Worm (Caenorhabditis elegans): ENCODE data around the gene aat-7.

aat-7 gene

DNA sequence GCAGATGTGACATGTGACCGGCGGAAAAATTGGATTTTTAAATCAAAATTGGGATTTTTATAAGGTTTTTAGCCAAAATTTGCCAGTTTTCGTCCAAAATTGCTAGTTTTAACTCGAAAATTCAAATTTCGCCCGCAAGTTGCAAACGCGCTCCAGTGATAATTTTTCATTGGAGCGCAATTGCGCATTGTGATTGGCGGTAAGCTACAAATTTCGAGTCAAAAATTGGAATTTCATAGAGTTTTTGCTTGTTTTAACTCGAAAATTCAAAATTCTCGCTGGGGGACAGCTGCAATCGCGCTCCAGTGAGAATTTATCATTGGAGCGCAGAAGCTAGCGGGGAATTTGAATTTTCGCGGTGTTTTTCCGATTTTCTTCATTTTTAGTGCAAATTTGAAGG lies 17.3 kb upstream of the aat-7 start:
- TF ChIP-seq unc-62 (GFP tag; optimal IDR thresholded peaks at IDR 0.05) = no peak

DNA sequence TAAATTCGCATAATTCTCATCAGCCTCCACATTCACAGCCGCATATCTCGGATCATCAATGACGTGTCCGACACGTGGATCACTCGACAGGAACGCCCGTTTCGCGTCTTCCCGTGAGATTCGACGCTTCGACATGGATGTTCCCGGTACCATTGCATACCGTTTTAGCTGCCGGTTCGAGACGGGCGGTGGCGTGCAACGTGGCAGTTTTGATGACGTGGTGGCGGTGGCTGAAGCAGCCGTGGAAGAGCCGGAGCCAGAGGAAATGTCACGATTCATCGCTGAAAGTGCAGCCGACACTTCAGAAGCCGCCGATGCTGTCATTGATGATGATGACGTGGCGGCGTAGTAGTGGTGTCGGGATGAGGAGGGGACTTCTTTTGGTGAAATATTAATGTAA lies 15.1 kb upstream of the aat-7 start:
- TF ChIP-seq sem-2 (GFP tag; optimal IDR thresholded peaks at IDR 0.05) = no peak
- TF ChIP-seq mab-5 (tag; optimal IDR thresholded peaks at IDR 0.05) = no peak
- TF ChIP-seq lin-13 (tag; optimal IDR thresholded peaks at IDR 0.05) = no peak
- no peak for TF ChIP-seq ztf-11 (tag; optimal IDR thresholded peaks at IDR 0.05)
- TF ChIP-seq nhr-76 (tag; optimal IDR thresholded peaks at IDR 0.05) = no peak

DNA sequence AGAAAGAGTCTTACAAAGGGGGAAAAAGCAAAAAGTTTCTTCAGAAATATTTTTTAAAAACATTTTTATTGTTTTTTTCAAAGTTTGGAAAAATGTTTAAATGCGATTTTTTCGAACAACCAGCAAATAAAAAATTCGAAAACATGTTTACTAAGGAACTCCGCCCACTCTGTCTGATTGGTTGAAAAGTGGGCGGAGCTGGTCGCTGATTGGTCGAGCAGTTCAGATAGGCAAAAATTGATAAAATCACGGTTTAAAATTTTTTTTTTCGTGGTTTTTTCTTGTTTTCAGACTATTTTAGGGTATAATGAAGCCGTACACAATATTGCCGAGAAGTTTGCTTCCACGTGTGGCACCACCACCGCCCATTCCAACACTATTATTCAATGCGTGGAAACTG lies 14.5 kb upstream of the aat-7 start:
- TF ChIP-seq pha-4 (tag; optimal IDR thresholded peaks at IDR 0.05) = no peak

DNA sequence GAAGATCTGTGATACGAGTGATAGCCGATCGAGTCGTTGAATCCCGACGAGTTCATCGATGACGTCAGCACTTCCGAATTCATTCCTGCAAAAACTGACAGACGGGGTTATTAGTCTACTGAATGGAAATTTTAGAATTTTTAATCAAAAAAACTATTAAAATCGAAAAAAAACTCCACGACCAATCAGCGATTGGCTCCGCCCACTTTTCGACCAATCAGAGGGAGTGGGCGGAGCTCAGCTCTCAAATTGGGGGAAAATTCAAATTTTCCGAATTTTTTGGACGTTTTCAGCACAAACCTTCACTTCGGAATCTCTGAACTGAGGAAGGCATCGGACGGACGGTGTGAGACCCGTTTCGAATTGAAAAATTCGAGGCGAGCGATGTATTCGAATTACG lies 13.7 kb upstream of the aat-7 start:
- TF ChIP-seq cnd-1 (tag; optimal IDR thresholded peaks at IDR 0.05) = no peak
- no peak for TF ChIP-seq nhr-12 (tag; optimal IDR thresholded peaks at IDR 0.05)
- TF ChIP-seq unc-62 (GFP tag; optimal IDR thresholded peaks at IDR 0.05) = no peak
- no peak for TF ChIP-seq hlh-1 (tag; optimal IDR thresholded peaks at IDR 0.05)
- TF ChIP-seq ham-2 (GFP tag; optimal IDR thresholded peaks at IDR 0.05) = no peak
- no peak for TF ChIP-seq nhr-237 (tag; optimal IDR thresholded peaks at IDR 0.05)
- TF ChIP-seq elt-1 (tag; optimal IDR thresholded peaks at IDR 0.05; ENCODE audit: borderline replicate concordance, insufficient read depth) = no peak
- TF ChIP-seq sptf-1 (tag; optimal IDR thresholded peaks at IDR 0.05) = no peak
- no peak for TF ChIP-seq drap-1 (GFP tag; optimal IDR thresholded peaks at IDR 0.05)
- TF ChIP-seq nhr-76 (tag; optimal IDR thresholded peaks at IDR 0.05) = no peak
- no peak for TF ChIP-seq unc-39 (tag; optimal IDR thresholded peaks at IDR 0.05)
- no peak for TF ChIP-seq ceh-83 (GFP tag; optimal IDR thresholded peaks at IDR 0.05)
- TF ChIP-seq lin-13 (tag; optimal IDR thresholded peaks at IDR 0.05) = no peak
- no peak for TF ChIP-seq mep-1 (tag; optimal IDR thresholded peaks at IDR 0.05)
- TF ChIP-seq ceh-39 (tag; optimal IDR thresholded peaks at IDR 0.05) = no peak

DNA sequence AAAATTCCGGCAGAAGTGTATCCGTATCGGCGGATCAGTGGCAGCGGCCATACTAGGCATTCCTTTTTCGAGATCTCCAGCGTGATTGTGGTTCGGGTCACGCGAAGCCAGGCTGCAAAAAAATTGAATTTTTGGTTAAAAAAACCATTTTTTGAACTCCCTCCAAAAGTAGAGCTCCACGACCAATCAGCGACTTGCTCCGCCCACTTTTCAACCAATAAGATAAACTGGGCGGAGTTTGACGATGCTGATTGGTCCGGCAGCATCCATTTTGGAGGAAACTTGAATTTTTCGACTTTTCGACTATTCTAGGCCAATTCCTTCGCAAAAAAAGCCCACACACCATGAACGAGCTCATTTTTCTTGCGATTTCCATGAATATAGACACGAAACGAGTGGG lies 12.2 kb upstream of the aat-7 start:
- no peak for TF ChIP-seq unc-120 (tag; optimal IDR thresholded peaks at IDR 0.05; ENCODE audit: poor library complexity, severe bottlenecking)
- no peak for TF ChIP-seq lin-13 (tag; optimal IDR thresholded peaks at IDR 0.05)
- no peak for TF ChIP-seq zip-8 (tag; optimal IDR thresholded peaks at IDR 0.05)
- TF ChIP-seq lin-32 (GFP tag; optimal IDR thresholded peaks at IDR 0.05) = no peak
- TF ChIP-seq sptf-1 (tag; optimal IDR thresholded peaks at IDR 0.05) = no peak
- TF ChIP-seq hlh-1 (tag; optimal IDR thresholded peaks at IDR 0.05) = no peak
- no peak for TF ChIP-seq mab-5 (tag; optimal IDR thresholded peaks at IDR 0.05)
- no peak for TF ChIP-seq blmp-1 (tag; optimal IDR thresholded peaks at IDR 0.05)
- no peak for TF ChIP-seq pha-4 (tag; optimal IDR thresholded peaks at IDR 0.05)
- TF ChIP-seq ztf-11 (tag; optimal IDR thresholded peaks at IDR 0.05) = no peak
- no peak for TF ChIP-seq ham-2 (GFP tag; optimal IDR thresholded peaks at IDR 0.05)
- no peak for TF ChIP-seq nhr-2 (tag; optimal IDR thresholded peaks at IDR 0.05)
- TF ChIP-seq M03D4.4 (tag; optimal IDR thresholded peaks at IDR 0.05) = no peak
- no peak for TF ChIP-seq drap-1 (GFP tag; optimal IDR thresholded peaks at IDR 0.05)
- no peak for TF ChIP-seq lsy-2 (tag; optimal IDR thresholded peaks at IDR 0.05)
- TF ChIP-seq nhr-237 (tag; optimal IDR thresholded peaks at IDR 0.05) = no peak
- no peak for TF ChIP-seq flh-1 (GFP tag; optimal IDR thresholded peaks at IDR 0.05)
- TF ChIP-seq mls-2 (tag; optimal IDR thresholded peaks at IDR 0.05) = no peak
- no peak for TF ChIP-seq mep-1 (tag; optimal IDR thresholded peaks at IDR 0.05)

DNA sequence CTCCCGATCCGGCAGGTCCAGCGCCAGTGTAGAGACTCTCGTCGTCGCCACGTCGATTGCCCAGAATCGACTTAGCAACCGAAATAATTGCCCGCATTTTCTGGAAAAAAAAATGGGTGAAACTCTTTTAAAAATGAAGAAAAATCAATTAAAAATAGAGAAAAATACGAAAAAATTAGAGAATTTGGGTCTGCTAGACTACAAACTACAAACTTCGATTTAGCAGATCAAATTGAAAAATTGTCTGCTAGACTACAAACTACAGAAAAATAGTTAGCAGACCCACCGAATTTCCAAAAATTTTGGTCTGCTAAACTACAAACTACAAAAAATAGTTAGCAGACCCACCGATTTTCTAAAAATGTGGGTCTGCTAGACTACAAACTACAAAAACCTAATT lies 11.8 kb upstream of the aat-7 start, which contains the start of gene rog-1:
TSS of gene rog-1 (minus strand) at position 101 of the 400 bp plus-strand sequence.
- no peak for TF ChIP-seq unc-39 (tag; optimal IDR thresholded peaks at IDR 0.05)
- TF ChIP-seq mep-1 (tag; optimal IDR thresholded peaks at IDR 0.05) = no peak
- no peak for TF ChIP-seq ceh-39 (tag; optimal IDR thresholded peaks at IDR 0.05)
- TF ChIP-seq mab-5 (tag; optimal IDR thresholded peaks at IDR 0.05) = no peak
- no peak for TF ChIP-seq nhr-28 (tag; optimal IDR thresholded peaks at IDR 0.05)
- no peak for TF ChIP-seq mls-2 (tag; optimal IDR thresholded peaks at IDR 0.05)
- no peak for TF ChIP-seq unc-62 (GFP tag; optimal IDR thresholded peaks at IDR 0.05)
- no peak for TF ChIP-seq sem-2 (GFP tag; optimal IDR thresholded peaks at IDR 0.05)
- no peak for TF ChIP-seq cnd-1 (tag; optimal IDR thresholded peaks at IDR 0.05)
- no peak for TF ChIP-seq nhr-76 (tag; optimal IDR thresholded peaks at IDR 0.05)
- TF ChIP-seq flh-1 (GFP tag; optimal IDR thresholded peaks at IDR 0.05) = no peak

Data from whole organism, mixed stage, embryonic.